Worm (Caenorhabditis elegans): Measurements from ENCODE around the gene nas-25.
A peak's percentile ranks its signal among the peaks of the same experiment; 100 is the strongest.

Gene nas-25

DNA sequence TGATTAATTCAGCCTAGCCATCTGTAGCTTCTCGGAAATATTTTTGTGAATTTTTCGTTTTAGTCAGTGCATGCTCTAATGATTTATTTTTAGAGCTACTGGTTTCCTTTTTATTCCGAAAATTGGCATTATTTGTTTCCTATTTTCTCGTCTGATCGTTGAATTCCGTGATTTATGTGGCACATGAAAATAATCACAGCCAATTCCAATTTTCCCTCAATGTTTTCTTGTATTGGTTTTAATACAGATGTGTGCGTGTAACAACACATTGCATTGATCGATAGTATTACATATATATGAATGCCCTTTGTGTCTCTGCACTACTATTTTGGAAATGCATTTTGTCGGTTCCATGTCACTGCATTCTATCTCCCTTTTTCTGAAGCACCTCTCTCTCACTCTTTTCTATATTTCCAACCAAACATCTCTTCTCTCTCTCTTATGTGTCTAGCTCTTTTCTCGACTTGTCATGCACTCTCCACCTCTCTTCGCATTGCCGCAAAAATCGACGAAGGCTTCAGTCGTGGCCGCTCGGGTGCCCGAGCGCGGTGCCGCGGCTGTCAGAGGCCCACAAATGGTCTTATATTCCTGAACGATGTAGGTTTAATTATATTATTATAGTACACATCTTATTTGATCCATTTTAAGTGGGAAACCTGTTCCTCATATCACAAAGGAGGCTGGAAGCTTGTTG is 41.5 kb upstream of the nas-25 start (continued):
- TF ChIP-seq unc-30 (tag; optimal IDR thresholded peaks at IDR 0.05) (no peak), mep-1 (tag; optimal IDR thresholded peaks at IDR 0.05) (peak; percentile 25), nhr-11 (tag; optimal IDR thresholded peaks at IDR 0.05) (no peak), C04F5.9 (tag; optimal IDR thresholded peaks at IDR 0.05) (no peak)

DNA sequence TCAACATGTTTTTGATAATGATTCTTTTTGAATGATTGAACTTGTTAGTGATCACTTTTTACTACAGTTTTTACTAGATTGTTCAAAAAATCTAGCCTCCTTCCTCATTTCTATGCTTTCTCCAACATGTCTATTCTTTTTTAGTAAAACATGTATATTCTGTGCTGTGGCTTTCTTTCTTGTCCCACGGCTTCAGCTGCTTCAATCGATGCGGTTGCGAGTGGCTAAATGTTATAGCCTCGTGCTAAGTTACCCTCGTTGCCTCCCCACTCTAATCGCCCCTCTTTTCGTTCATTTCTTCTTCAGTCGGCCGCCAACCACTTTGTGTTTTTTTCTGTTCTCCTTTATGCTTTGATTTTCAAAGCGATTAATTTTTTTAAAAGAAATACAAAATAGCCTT is 40.0 kb upstream of the nas-25 start:
- TF ChIP-seq grh-1 (GFP tag; IDR thresholded peaks at IDR 0.05) (no peak), mef-2 (tag; optimal IDR thresholded peaks at IDR 0.05) (no peak), hlh-17 (GFP tag; optimal IDR thresholded peaks at IDR 0.05; ENCODE audit: borderline replicate concordance) (no peak), lin-39 (tag; optimal IDR thresholded peaks at IDR 0.05) (no peak), unc-30 (tag; optimal IDR thresholded peaks at IDR 0.05) (no peak), lsy-2 (tag; optimal IDR thresholded peaks at IDR 0.05) (peak in 1 of 2 experiments; percentile 13), C16A3.4 (tag; optimal IDR thresholded peaks at IDR 0.05) (no peak), dsc-1 (tag; optimal IDR thresholded peaks at IDR 0.05) (peak; percentile 17), ceh-82 (tag; optimal IDR thresholded peaks at IDR 0.05) (peak in 2 of 3 experiments; percentile 4 to 54), egl-13 (tag; optimal IDR thresholded peaks at IDR 0.05) (no peak), pag-3 (tag; optimal IDR thresholded peaks at IDR 0.05; ENCODE audit: borderline replicate concordance, insufficient read depth) (no peak), ceh-63 (GFP tag; optimal IDR thresholded peaks at IDR 0.05) (no peak), unc-86 (tag; optimal IDR thresholded peaks at IDR 0.05) (no peak), nhr-85 (tag) (no peak), blmp-1 (tag; optimal IDR thresholded peaks at IDR 0.05) (no peak), pax-3 (tag; optimal IDR thresholded peaks at IDR 0.05) (no peak), alr-1 (tag; optimal IDR thresholded peaks at IDR 0.05; ENCODE audit: borderline replicate concordance) (no peak), F16B12.6 (tag; optimal IDR thresholded peaks at IDR 0.05) (no peak), hlh-4 (tag; optimal IDR thresholded peaks at IDR 0.05) (no peak), unc-98 (GFP tag; IDR thresholded peaks at IDR 0.05) (no peak), elt-3 (tag; optimal IDR thresholded peaks at IDR 0.05) (no peak), ets-5 (GFP tag; IDR thresholded peaks at IDR 0.05) (no peak), nhr-71 (tag; optimal IDR thresholded peaks at IDR 0.05) (peak; percentile 10), fos-1 (tag; optimal IDR thresholded peaks at IDR 0.05) (no peak), zag-1 (tag; optimal IDR thresholded peaks at IDR 0.05) (no peak), ces-1 (GFP tag; optimal IDR thresholded peaks at IDR 0.05) (no peak), nhr-237 (tag; optimal IDR thresholded peaks at IDR 0.05) (no peak), lin-14 (GFP tag; optimal IDR thresholded peaks at IDR 0.05) (peak; percentile 65), tbx-2 (tag; optimal IDR thresholded peaks at IDR 0.05) (no peak), nhr-12 (tag; optimal IDR thresholded peaks at IDR 0.05) (no peak), skn-1 (tag; optimal IDR thresholded peaks at IDR 0.05) (no peak), ztf-11 (tag; optimal IDR thresholded peaks at IDR 0.05) (no peak), fkh-8 (tag; optimal IDR thresholded peaks at IDR 0.05) (peak; percentile 15), snpc-4 (tag; optimal IDR thresholded peaks at IDR 0.05) (no peak), swsn-7 (tag; optimal IDR thresholded peaks at IDR 0.05) (peak; percentile 19), hpl-2 (GFP tag; optimal IDR thresholded peaks at IDR 0.05) (no peak), lin-15B (tag; optimal IDR thresholded peaks at IDR 0.05) (no peak), lir-3 (tag; optimal IDR thresholded peaks at IDR 0.05; ENCODE audit: poor library complexity) (no peak), lin-13 (GFP tag; optimal IDR thresholded peaks at IDR 0.05) (no peak), nhr-19 (GFP tag; conservative IDR thresholded peaks at IDR 0.05) (no peak), snu-23 (GFP tag; optimal IDR thresholded peaks at IDR 0.05) (peak; percentile 3)

Data from whole organism, L1 larva.